Fruit fly (Drosophila melanogaster) whole organism, pupa: ENCODE results near the gene Ugt36F1.

Experiments
- CG10348 ChIP-seq: fragments of 200-800 bp; sonication (Bioruptor generic); IDR thresholded peaks from 2 replicates; pipeline ENCODE4 v1.3.6; 2022; ENCODE audit warnings: missing biosample characterization, missing genetic modification characterization
- CG12605 ChIP-seq: fragments of 200-800 bp; sonication (Bioruptor generic); IDR thresholded peaks from 2 replicates; pipeline ENCODE4 v1.3.6; 2022; ENCODE audit warnings: missing biosample characterization, missing genetic modification characterization
- CG13204 ChIP-seq: fragments of 200-800 bp; sonication (Bioruptor generic); optimal IDR thresholded peaks from 2 replicates; lab custom pipeline; 2018; ENCODE audit warnings: missing biosample characterization, mild to moderate bottlenecking, missing genetic modification characterization, moderate library complexity
- CG14655 ChIP-seq: fragments of 200-800 bp; sonication (Bioruptor generic); optimal IDR thresholded peaks from 3 replicates; lab custom pipeline; 2017; ENCODE audit warnings: mild to moderate bottlenecking, missing biosample characterization, missing genetic modification reagents, missing genetic modification characterization
- CG15710 ChIP-seq: fragments of 200-800 bp; sonication (Bioruptor generic); optimal IDR thresholded peaks from 2 replicates; lab custom pipeline; 2018; ENCODE audit warnings: missing biosample characterization, mild to moderate bottlenecking, missing genetic modification characterization, moderate library complexity
- CG17806 ChIP-seq: fragments of 200-800 bp; sonication (Bioruptor generic); optimal IDR thresholded peaks from 2 replicates; lab custom pipeline; 2018; ENCODE audit warnings: missing biosample characterization, mild to moderate bottlenecking, missing genetic modification characterization, moderate library complexity
- CG32121 ChIP-seq: fragments of 200-800 bp; sonication (Bioruptor generic); IDR thresholded peaks from 2 replicates; pipeline ENCODE4 v1.3.6; 2022; ENCODE audit warnings: missing biosample characterization, missing genetic modification characterization
- CG34367 ChIP-seq: fragments of 200-800 bp; sonication (Bioruptor generic); optimal IDR thresholded peaks from 2 replicates; lab custom pipeline; 2018; ENCODE audit warnings: missing biosample characterization, mild to moderate bottlenecking, missing genetic modification characterization
- CG4496 ChIP-seq: fragments of 200-800 bp; sonication (Bioruptor generic); IDR thresholded peaks from 3 replicates; pipeline ENCODE4 v1.3.6; 2022; ENCODE audit warnings: missing biosample characterization, missing genetic modification characterization
- CG8159 ChIP-seq: fragments of 200-800 bp; sonication (Bioruptor generic); optimal IDR thresholded peaks from 3 replicates; lab custom pipeline; 2018; ENCODE audit warnings: missing biosample characterization, mild to moderate bottlenecking, missing genetic modification characterization, moderate library complexity
- CG8301 ChIP-seq: fragments of 200-800 bp; sonication (Bioruptor generic); optimal IDR thresholded peaks from 2 replicates; lab custom pipeline; 2018; ENCODE audit warnings: missing biosample characterization, mild to moderate bottlenecking, missing genetic modification characterization
- CG9948 ChIP-seq: fragments of 200-800 bp; sonication (Bioruptor generic); optimal IDR thresholded peaks from 2 replicates; lab custom pipeline; 2018; ENCODE audit warnings: missing biosample characterization, mild to moderate bottlenecking, missing genetic modification characterization, moderate library complexity
- D1 ChIP-seq: fragments of 200-800 bp; sonication (Bioruptor generic); optimal IDR thresholded peaks from 2 replicates; lab custom pipeline; 2018; ENCODE audit warnings: missing biosample characterization, mild to moderate bottlenecking, missing genetic modification characterization, moderate library complexity
- EcR ChIP-seq: fragments of 200-800 bp; sonication (Bioruptor generic); optimal IDR thresholded peaks from 3 replicates; lab custom pipeline; 2019; ENCODE audit warnings: missing biosample characterization, missing genetic modification characterization, mild to moderate bottlenecking, moderate library complexity, missing genetic modification reagents
- Ets98B ChIP-seq: fragments of 200-800 bp; sonication (Bioruptor generic); IDR thresholded peaks from 2 replicates; pipeline ENCODE4 v1.3.6; 2022; ENCODE audit warnings: missing biosample characterization, missing genetic modification characterization
- Pif1A ChIP-seq: fragments of 200-800 bp; sonication (Bioruptor generic); optimal IDR thresholded peaks from 3 replicates; lab custom pipeline; 2016; ENCODE audit warnings: missing biosample characterization, missing genetic modification characterization
- Pif1B ChIP-seq: fragments of 200-800 bp; sonication (Bioruptor generic); optimal IDR thresholded peaks from 3 replicates; lab custom pipeline; 2016; ENCODE audit warnings: missing biosample characterization, missing genetic modification characterization
- Snoo ChIP-seq: fragments of 200-800 bp; sonication (Bioruptor generic); optimal IDR thresholded peaks from 3 replicates; lab custom pipeline; 2017; ENCODE audit warnings: missing biosample characterization, mild to moderate bottlenecking, missing genetic modification characterization, inconsistent platforms
- fd96Ca ChIP-seq: fragments of 200-800 bp; sonication (Bioruptor generic); IDR thresholded peaks from 3 replicates; pipeline ENCODE4 v1.3.6; 2022; ENCODE audit warnings: missing biosample characterization, missing genetic modification characterization
- gl ChIP-seq: fragments of 200-800 bp; sonication (Bioruptor generic); optimal IDR thresholded peaks from 2 replicates; lab custom pipeline; 2018; ENCODE audit warnings: missing biosample characterization, mild to moderate bottlenecking, missing genetic modification characterization
- rn ChIP-seq: fragments of 200-800 bp; sonication (Bioruptor generic); IDR thresholded peaks from 2 replicates; pipeline ENCODE4 v1.3.6; 2022; ENCODE audit warnings: missing biosample characterization, missing genetic modification characterization

Gene Ugt36F1

DNA sequence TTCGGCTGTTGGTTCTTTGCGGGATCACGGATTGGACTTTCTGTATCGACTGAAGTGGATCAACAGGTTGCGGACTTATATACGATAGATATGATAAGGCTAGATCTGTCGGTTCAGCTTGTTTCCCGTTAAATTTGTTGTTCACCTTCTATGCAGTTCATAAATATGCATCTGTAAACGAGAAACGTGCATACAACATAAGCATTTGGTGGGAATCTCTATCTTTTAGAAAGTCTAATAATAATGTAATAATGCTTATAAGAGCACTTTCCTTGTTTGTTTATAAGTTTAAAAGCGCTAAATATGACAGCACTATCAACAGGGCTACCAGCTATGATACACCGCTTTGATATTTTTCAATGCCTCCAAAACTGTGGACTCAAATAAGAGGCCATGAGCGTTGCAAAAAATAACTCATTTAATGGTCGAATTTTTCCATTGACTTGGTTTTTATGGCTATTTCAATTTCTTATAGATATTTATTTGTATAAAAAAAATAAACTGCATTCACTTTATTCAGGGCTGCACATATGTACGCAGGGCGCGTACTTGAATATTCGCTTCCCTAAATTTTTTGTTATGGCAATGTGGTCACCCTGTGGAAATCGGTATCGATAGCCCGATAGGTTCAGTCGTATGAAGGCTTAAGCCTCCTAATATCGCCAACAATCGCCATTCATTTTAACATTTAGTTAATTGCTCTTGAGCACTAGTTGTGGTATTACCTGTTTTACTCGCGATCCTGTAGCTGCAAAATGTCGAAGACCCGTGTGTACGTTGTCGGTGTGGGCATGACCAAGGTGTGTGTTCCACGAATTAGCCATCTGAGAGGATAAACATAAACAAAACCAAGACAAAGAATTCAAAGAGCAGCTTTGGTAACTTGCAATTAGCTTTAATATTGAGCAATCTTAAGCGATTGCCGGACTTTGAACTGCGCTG, 11.7 kb downstream of the Ugt36F1 start, which contains the start of the genes CG17597 and ScpX:
TSS of gene CG17597 (minus strand) at position 567 of the 942 bp plus-strand sequence.
TSS of gene ScpX (plus strand) at position 643 of the 942 bp plus-strand sequence.
- peak; percentile 23; the same call in 1 of the 2 replicates for TF ChIP-seq CG32121 (GFP tag; lab: Robert Waterston, UW)
- peak; percentile 32 for TF ChIP-seq CG17806 (tag; lab: Kevin White, UChicago)
- peak; percentile 69 for TF ChIP-seq Pif1A (GFP tag; lab: Kevin White, UChicago)
- no peak for TF ChIP-seq Pif1B
- peak; percentile 27 for TF ChIP-seq EcR (GFP tag; lab: Kevin White, UChicago)
- TF ChIP-seq fd96Ca = no peak
- peak; percentile 43 for TF ChIP-seq CG34367
- peak; percentile 23 for TF ChIP-seq CG8301 (tag; lab: Kevin White, UChicago)
- peak; percentile 55 for TF ChIP-seq CG15710 (tag; lab: Kevin White, UChicago)
- TF ChIP-seq Snoo = peak; percentile 28
- peak; percentile 53; the same call in 1 of the 2 replicates for TF ChIP-seq CG12605
- peak; percentile 31 for TF ChIP-seq CG9948 (tag; lab: Kevin White, UChicago)
- TF ChIP-seq CG14655 (GFP tag; lab: Kevin White, UChicago) = peak; percentile 52
- TF ChIP-seq gl (tag; lab: Kevin White, UChicago) = peak; percentile 64
- TF ChIP-seq CG13204 = no peak
- TF ChIP-seq D1 (tag; lab: Kevin White, UChicago) = no peak
- peak; percentile 20; the same call in 1 of the 2 replicates for TF ChIP-seq Ets98B (GFP tag; lab: Robert Waterston, UW)
- no peak for TF ChIP-seq rn
- peak; percentile 65 for TF ChIP-seq CG8159 (tag; lab: Kevin White, UChicago)
- 0 out of 3 replicates have a peak, but pooled peaks have one; percentile 20 for TF ChIP-seq CG4496 (GFP tag; lab: Robert Waterston, UW)
- no peak for TF ChIP-seq CG10348

DNA sequence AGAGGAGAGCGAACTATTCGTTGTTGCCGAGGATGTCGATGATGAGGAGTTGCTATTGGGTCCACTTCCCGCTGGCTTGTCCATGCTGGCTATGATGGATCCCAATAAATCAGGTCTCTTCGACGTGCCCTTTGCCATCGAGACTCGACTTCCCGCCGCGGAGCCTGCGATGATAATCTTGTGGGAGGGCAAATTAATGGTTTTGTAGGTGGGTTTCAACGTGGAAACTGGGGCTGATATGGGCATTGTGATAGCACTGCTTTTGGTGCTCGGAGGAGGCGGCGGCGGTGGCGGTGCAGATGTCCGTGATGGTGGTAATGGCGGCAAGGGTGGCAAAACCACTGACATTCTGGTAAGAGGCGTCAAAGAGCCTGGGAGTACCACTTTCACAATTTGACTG, 15.4 kb downstream of the Ugt36F1 start:
- TF ChIP-seq gl (tag; lab: Kevin White, UChicago) (no peak), CG10348 (no peak), CG9948 (tag; lab: Kevin White, UChicago) (no peak), CG17806 (tag; lab: Kevin White, UChicago) (no peak), Pif1B (no peak), CG13204 (no peak), Pif1A (GFP tag; lab: Kevin White, UChicago) (no peak), CG14655 (GFP tag; lab: Kevin White, UChicago) (no peak), D1 (tag; lab: Kevin White, UChicago) (no peak), CG34367 (no peak), rn (no peak), EcR (GFP tag; lab: Kevin White, UChicago) (no peak), Snoo (no peak), CG8159 (tag; lab: Kevin White, UChicago) (no peak), CG8301 (tag; lab: Kevin White, UChicago) (no peak), Ets98B (GFP tag; lab: Robert Waterston, UW) (no peak), CG4496 (GFP tag; lab: Robert Waterston, UW) (no peak), CG12605 (no peak), fd96Ca (no peak), CG32121 (GFP tag; lab: Robert Waterston, UW) (no peak)

- TF ChIP-seq Pif1A (GFP tag; lab: Kevin White, UChicago) (no peak), EcR (GFP tag; lab: Kevin White, UChicago) (no peak), CG9948 (tag; lab: Kevin White, UChicago) (peak; percentile 10), CG10348 (no peak), Ets98B (GFP tag; lab: Robert Waterston, UW) (peak; percentile 44), CG12605 (no peak), CG14655 (GFP tag; lab: Kevin White, UChicago) (no peak), CG13204 (no peak), CG17806 (tag; lab: Kevin White, UChicago) (peak; percentile 29), CG4496 (GFP tag; lab: Robert Waterston, UW) (peak; percentile 55; the same call in 1 of the 3 replicates), CG15710 (tag; lab: Kevin White, UChicago) (peak; percentile 33), gl (tag; lab: Kevin White, UChicago) (no peak), fd96Ca (peak; percentile 72), Pif1B (peak; percentile 63), CG32121 (GFP tag; lab: Robert Waterston, UW) (peak; percentile 56), rn (no peak), CG34367 (peak; percentile 11), CG8301 (tag; lab: Kevin White, UChicago) (peak; percentile 27), CG8159 (tag; lab: Kevin White, UChicago) (no peak), Snoo (peak; percentile 63), D1 (tag; lab: Kevin White, UChicago) (no peak)
- TF ChIP-seq, all 21 proteins: peak for 11
These were observed 20.2 kb downstream of the Ugt36F1 start, which contains the start of gene CG10600 for dm6 chr2L:18839143-18839872. TSS of gene CG10600 (minus strand) at chr2L:18839679.

DNA sequence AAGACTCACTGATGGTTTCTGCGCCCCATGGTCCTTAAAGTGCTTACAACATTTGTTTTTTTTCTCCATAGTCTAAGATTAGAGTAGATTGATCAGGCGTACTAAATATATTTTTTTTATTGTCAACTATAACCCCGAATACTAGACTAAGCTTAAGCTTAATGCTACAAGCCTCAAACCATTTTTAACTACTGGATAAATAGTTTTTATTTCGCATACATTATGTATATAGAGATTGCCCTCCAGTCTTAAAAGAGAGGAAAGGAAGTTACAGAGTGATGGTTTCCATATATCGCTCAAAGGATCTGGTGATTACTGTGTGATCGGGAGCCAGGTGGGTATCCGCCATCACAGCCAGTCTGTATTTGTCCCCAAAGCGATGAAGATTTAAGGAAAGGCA, 22.1 kb downstream of the Ugt36F1 start, which contains the start of gene CG31752:
TSS of gene CG31752 (minus strand) at position 101 of the 400 bp plus-strand sequence.
- TF ChIP-seq rn (no peak), Snoo (no peak), CG13204 (no peak), CG4496 (GFP tag; lab: Robert Waterston, UW) (no peak), CG17806 (tag; lab: Kevin White, UChicago) (no peak), CG10348 (no peak), fd96Ca (no peak), CG8301 (tag; lab: Kevin White, UChicago) (no peak), CG12605 (no peak)
